Worm (Caenorhabditis elegans): ENCODE data around the gene Y43F8B.28.

DNA sequence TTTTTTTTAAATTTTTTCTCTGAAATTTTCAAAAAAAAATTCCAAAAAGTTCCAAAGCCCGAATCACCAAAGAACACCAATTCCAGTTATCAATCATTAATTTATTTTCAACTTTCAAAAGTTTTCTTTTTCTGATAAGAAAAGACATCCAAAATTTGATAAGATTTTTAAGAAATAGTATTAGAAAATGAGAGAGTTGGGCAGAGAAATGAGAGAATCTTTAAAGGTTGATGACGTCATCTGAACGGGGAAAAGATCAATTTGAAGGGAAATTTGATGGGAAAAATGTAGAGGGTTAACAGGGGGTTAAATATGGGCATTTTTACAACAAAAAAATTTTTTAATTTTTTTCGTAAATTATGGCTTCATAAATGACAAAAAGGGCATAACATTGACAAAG, 48.4 kb downstream of the Y43F8B.28 start:
- TF ChIP-seq lin-39 (tag; optimal IDR thresholded peaks at IDR 0.05) (no peak), unc-62 (GFP tag; optimal IDR thresholded peaks at IDR 0.05) (no peak)
